Fruit fly (Drosophila melanogaster): ENCODE measurements around the gene CG11309.

The CG11309 gene

DNA sequence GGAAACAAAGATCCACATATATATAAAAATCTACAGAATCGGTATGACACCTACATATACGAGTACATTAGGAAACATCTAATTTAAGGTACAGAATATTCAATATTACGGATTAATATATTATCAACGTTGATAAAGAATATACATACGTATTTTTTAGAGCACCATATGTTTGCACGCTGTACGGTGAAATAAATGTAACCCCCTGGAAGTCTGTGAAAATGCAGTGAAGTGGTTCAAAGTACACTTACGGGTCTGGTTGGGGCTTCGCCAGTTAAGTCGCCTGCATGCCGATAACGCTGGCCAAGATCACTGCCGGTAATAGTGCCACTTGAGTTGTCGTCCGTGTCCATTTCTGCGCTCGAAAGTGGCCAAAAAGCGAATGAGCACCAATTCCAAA is 799 bp downstream of the CG11309 start:
- TF ChIP-seq noc (tag; optimal IDR thresholded peaks at IDR 0.05), result no peak

dm6 chr3L:21302493-21302892 is 2.0 kb downstream of the CG11309 start:
- TF ChIP-seq noc (tag; optimal IDR thresholded peaks at IDR 0.05), result no peak

DNA sequence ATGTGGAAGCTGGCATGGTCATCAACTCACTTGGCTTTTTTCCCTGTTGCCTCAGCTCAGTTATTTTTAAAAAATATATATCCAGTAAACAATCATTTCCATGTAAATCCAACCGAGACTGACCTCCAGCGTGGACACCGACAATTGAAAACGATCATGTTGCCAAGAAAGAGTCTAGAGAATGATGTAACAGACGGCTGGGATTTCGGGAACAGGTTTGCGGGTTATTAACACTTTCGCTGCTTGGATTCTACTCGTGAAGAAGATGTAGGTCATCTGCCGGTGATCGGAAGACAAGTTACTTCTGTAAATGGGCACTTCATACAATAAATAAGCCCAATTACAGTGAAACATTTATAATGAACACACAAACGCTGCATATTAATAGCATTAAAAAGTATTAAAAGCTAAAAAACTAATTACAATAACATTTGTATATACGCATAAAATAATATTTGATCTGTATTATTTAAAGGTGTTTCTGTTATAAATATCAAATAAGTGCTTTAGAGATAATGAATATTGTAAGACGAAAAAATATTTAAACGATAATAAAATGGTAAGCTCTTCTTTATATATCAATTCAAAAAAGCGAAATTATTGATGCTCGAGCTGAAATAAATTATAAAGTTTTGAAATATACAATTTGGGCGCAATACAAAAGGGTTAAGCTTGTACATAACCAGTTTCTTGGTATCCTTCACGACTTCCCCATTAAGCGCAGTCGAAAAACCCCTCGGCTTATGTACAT is 2.5 kb downstream of the CG11309 start:
- no peak for TF ChIP-seq noc (tag; optimal IDR thresholded peaks at IDR 0.05)

DNA sequence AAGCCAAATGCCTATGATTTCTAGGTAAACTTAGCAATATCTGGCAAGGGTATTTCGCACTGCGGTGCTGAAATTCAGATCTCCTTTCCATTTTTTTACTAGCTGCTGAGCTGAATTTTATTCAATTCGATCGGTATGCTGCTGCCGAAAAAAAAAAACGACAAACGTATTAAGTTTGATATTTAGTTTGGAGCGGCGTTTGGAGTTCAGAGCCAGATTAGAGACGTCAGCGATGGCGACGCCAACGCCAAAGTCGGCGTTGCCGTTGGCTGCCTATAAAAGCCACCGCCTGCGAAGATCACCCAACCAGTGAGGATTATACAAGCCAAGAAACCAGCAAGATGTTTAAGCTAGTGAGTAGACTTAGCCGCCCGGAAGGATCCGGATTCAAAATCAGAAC is 4.2 kb downstream of the CG11309 start, which contains the start of gene Cpr78Cc:
Cpr78Cc (plus strand) TSS at position 301 of the 400 bp plus-strand sequence.
- no peak for TF ChIP-seq noc (tag; optimal IDR thresholded peaks at IDR 0.05)

- TF ChIP-seq noc (tag; optimal IDR thresholded peaks at IDR 0.05), result no peak
These were observed 5.3 kb downstream of the CG11309 start for dm6 chr3L:21299203-21299602.

DNA sequence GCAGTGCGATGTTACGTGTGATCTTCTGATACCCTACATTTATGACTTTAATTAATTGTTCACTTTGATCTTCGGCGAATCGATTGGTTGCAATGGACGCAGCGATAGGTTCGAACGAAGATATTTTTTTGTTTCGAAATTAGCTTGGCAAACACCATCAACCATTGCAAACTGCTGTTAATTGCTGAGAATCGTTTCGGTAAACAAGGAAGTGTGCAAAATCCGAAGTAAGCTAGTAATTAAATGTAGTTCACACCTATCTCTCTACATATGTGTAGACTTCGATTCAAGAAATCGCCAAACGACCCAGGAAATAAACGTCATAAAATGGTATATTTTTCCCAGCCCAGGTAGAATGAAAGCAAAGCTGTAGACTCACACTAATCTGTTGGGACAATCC is 6.1 kb downstream of the CG11309 start, which contains the start of gene CG43702:
CG43702 (plus strand) TSS at position 301 of the 400 bp plus-strand sequence.
- no peak for TF ChIP-seq noc (tag; optimal IDR thresholded peaks at IDR 0.05)

DNA sequence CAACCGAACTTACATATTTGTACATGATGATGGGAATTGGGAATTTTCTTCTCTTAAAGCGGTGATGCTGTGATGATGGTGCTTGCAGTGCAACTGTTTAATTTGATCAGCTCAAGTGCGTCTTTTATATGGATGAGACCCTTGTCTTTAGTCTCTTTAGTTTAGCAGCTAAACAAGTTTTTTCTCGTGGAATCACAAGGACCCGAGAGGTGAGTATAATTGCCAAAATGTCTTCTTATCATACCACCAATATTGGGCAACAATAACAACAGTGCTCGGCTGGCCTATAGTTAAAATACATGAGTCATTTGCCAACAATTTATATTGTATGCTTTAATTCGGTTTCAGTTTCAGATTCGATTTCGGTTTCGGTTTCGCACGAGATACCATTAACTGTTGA is 6.8 kb downstream of the CG11309 start, which contains the start of gene Edg78E:
Edg78E (minus strand) TSS at position 101 of the 400 bp plus-strand sequence.
- no peak for TF ChIP-seq noc (tag; optimal IDR thresholded peaks at IDR 0.05)

- TF ChIP-seq noc (tag; optimal IDR thresholded peaks at IDR 0.05), result no peak
These were observed 10.3 kb downstream of the CG11309 start, which contains the start of gene Cpr78Cb for dm6 chr3L:21294202-21294601. Cpr78Cb (plus strand) TSS chr3L:21294492.

DNA sequence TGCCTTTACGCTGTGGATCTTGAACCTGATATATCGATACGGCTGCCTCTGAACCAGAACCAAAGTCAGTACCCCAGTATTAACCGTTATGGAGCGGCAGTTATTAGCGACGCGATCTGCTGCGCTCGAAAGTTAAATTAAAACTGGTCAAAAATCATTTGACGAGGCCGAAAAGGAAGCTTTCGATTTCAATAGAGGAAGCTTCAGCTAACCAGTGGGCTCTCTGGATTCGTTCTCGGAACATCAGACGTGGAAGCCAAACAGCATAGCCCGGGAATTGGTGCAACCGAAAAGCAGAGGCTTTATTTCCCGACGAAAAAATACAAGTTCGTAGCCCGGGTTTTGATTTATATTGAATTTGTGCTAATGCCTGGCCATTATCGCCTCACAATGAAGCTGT is 11.8 kb downstream of the CG11309 start, which contains the start of gene Cpr78Ca:
Cpr78Ca (minus strand) TSS at position 101 of the 400 bp plus-strand sequence.
- no peak for TF ChIP-seq noc (tag; optimal IDR thresholded peaks at IDR 0.05)

DNA sequence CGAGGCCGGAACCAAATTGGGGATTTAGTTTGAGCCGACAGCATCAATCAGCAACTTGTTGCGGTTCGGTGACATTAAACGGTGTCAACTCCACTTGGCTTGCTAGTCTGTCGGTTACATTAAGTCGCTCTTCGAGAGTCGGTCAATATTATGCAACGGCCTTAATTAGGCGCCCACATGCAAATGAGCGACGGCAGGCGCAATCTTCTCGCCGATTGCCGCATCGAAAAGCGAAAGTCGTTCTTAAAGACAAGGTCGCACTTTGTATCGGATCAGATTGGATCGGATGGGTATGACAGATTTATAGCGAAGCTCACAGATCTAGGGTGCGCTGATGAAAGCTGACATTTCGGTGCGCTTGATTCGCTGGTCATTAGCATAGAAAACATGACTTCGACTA is 13.4 kb downstream of the CG11309 start:
- TF ChIP-seq noc (tag; optimal IDR thresholded peaks at IDR 0.05), result no peak

DNA sequence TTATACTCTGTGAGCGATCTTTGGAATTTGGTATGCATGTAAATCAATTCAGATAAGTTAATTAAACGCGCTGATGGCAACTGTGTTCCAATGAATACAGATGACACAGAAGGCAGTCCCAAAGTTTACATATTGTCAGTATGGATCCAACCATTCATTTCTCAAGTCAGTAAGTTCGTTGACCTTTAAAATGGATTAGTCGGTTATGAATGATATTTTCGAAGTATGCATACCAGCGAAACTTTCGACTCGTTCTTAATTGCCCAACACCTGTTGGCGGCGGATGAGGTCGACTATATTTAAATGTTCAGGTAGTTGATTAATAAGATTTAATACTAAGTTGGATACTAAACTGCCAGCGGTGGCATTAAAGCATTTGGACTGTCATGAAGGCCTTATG is 14.1 kb downstream of the CG11309 start:
- TF ChIP-seq noc (tag; optimal IDR thresholded peaks at IDR 0.05), result no peak

dm6 chr3L:21285639-21286338 is 18.7 kb downstream of the CG11309 start, which contains the start of the genes CG12974 and pzg:
CG12974 (minus strand) TSS chr3L:21285962.
pzg (plus strand) TSS chr3L:21286099.
- TF ChIP-seq noc (tag; optimal IDR thresholded peaks at IDR 0.05), result no peak

DNA sequence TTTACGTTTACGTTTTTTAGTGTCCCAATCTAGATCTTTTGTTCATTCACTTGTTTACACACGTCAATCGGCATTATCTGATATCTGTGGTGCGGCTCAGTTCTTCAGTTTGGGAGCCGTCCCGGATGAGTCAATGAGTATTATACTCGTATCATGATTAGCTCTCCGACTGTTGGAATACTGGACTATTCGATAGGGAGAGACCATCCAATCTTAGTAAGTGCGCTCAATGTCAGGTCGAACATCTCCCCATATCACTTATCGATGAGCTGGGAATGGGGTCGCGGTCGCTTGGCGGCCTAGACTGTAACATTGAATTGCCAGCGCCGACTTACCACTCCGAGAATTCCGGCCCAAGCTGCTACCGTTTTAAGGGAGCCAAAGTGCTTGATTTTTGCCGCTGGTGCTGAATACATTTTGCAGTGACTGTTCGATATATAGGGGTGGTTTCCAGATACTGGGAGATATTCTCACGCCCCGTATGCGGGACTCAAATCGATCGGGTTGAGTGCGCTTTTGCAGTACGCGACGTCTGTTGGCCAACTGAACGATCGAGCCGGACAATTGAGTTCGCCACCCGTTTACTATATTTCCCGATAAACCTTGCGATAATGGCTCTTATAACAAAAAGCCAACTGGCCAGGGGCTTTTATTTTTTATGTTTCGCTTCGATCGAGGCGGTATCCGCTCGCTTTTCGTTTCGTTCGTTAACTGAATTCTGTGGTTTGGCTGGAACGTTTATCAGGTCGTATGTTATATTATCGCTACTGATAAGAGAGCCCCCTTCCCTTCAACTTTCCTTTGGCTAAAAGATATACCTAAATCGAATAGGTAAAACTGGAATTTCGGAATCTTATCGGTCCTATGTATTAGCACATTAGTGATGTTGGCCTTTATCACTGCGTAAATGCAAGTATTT is 19.5 kb downstream of the CG11309 start:
- TF ChIP-seq noc (tag; optimal IDR thresholded peaks at IDR 0.05), result no peak

dm6 chr3L:21283795-21284194 is 20.7 kb downstream of the CG11309 start:
- no peak for TF ChIP-seq noc (tag; optimal IDR thresholded peaks at IDR 0.05)

DNA sequence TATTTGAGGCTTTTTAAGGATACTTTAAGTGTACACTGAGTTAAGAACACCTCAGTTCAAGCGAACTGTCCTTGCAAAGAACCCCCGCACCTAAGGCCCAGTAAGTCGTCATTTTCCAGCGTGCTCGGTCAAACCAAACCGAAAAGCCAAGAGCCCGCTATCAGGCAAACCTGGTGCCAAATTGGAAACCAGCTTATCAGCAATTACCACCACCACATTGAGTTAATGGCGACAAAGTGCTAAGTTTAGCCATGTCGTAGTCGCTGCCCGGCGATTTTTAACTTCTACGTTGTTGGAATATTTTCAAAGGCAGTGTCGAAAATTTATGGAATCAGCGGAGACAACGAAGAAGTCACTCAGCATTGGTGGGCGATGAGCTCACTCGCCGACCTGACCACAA is 21.7 kb downstream of the CG11309 start:
- no peak for TF ChIP-seq noc (tag; optimal IDR thresholded peaks at IDR 0.05)

- TF ChIP-seq noc (tag; optimal IDR thresholded peaks at IDR 0.05), result no peak
These were observed 22.8 kb downstream of the CG11309 start for dm6 chr3L:21281706-21282105.
